Worm (Caenorhabditis elegans) whole organism, L4 larva: ENCODE results near the gene Y7A5A.2.

ENCODE experiments used
- F10B5.3 ChIP-seq: sonication (generic microtip); optimal IDR thresholded peaks from 2 replicates; lab custom pipeline; 2016; ENCODE audit warnings: mild to moderate bottlenecking, missing genetic modification characterization, missing compliant biosample characterization
- F49E8.2 ChIP-seq: sonication (generic microtip); optimal IDR thresholded peaks from 2 replicates; lab custom pipeline; 2016; ENCODE audit warnings: missing compliant biosample characterization, mild to moderate bottlenecking, missing genetic modification characterization, borderline replicate concordance
- Y48G9A.11 ChIP-seq: fragments of 200-800 bp; sonication (Bioruptor generic); IDR thresholded peaks from 2 replicates; pipeline ENCODE4 v1.3.6; 2022; ENCODE audit warnings: missing genetic modification reagents, missing genetic modification characterization, missing compliant biosample characterization
- daf-12 ChIP-seq: fragments of 150-350 bp; optimal IDR thresholded peaks from 2 replicates; lab custom pipeline; 2014; ENCODE audit warnings: missing biosample characterization, missing genetic modification reagents, missing genetic modification characterization
- hif-1 ChIP-seq, 2 experiments: sonication (generic microtip); optimal IDR thresholded peaks; 2 replicates each; lab custom pipeline; 2016 to 2017; ENCODE audit warnings: missing compliant biosample characterization in 2 of 2, missing genetic modification characterization in 2 of 2, missing genetic modification reagents in 2 of 2, missing genotype in 2 of 2, mild to moderate bottlenecking in 1 of 2
- jun-1 ChIP-seq: fragments of 150-350 bp; optimal IDR thresholded peaks from 2 replicates; lab custom pipeline; 2014; ENCODE audit warnings: missing biosample characterization, missing genetic modification reagents, missing genetic modification characterization
- lsy-2 ChIP-seq, 2 experiments: fragments of 150-350 bp in 1 of 2; sonication (generic microtip) in 1 of 2; optimal IDR thresholded peaks; 2 replicates each; lab custom pipeline; 2014 to 2017; ENCODE audit warnings: missing biosample characterization in 2 of 2, missing genetic modification characterization in 2 of 2
- nhr-102 ChIP-seq: sonication (generic microtip); optimal IDR thresholded peaks from 2 replicates; lab custom pipeline; 2016; ENCODE audit warnings: mild to moderate bottlenecking, missing genetic modification characterization, moderate library complexity, missing compliant biosample characterization
- nhr-11 ChIP-seq: fragments of 150-350 bp; optimal IDR thresholded peaks from 2 replicates; lab custom pipeline; 2014; ENCODE audit warnings: missing biosample characterization, missing genetic modification characterization
- nhr-237 ChIP-seq: sonication (generic microtip); optimal IDR thresholded peaks from 2 replicates; lab custom pipeline; 2017; ENCODE audit warnings: missing biosample characterization, missing genetic modification characterization
- nhr-42 ChIP-seq: fragments of 200-800 bp; sonication (Bioruptor generic); IDR thresholded peaks from 2 replicates; pipeline ENCODE4 v1.3.6; 2022; ENCODE audit warnings: missing genetic modification characterization, missing compliant biosample characterization
- nhr-77 ChIP-seq: fragments of 150-350 bp; optimal IDR thresholded peaks from 2 replicates; lab custom pipeline; 2014; ENCODE audit warnings: missing biosample characterization, missing genetic modification characterization
- snpc-4 ChIP-seq: fragments of 150-350 bp; optimal IDR thresholded peaks from 2 replicates; lab custom pipeline; 2014; ENCODE audit warnings: missing biosample characterization, missing genetic modification characterization
- unc-62 ChIP-seq, 3 experiments: fragments of 150-350 bp in 1 of 3; sonication (generic microtip); optimal IDR thresholded peaks in 2 of 3; peaks in 1 of 3; 1 replicate in 1 of 3; 2 replicates in 2 of 3; lab custom pipeline; 2014 to 2017; ENCODE audit warnings: missing biosample characterization in 3 of 3, missing genetic modification characterization in 3 of 3, missing genetic modification reagents in 3 of 3, missing genotype in 1 of 3

ce11 chrX:15814548-15814947, 42.0 kb upstream of the Y7A5A.2 start:
- TF ChIP-seq daf-12 (tag; lab: Kevin White, UChicago) (no peak), F10B5.3 (tag; lab: Kevin White, UChicago) (no peak), unc-62 (GFP tag; optimal IDR thresholded peaks at IDR 0.05 in 1 of 2; lab: Kevin White, UChicago) (peak in 1 of 2 experiments; percentile 74), unc-62 (tag; optimal IDR thresholded peaks at IDR 0.05; lab: Kevin White, UChicago) (no peak), nhr-42 (GFP tag; lab: Robert Waterston, UW) (no peak), nhr-237 (no peak), nhr-11 (tag; lab: Kevin White, UChicago) (no peak), lsy-2 (tag; optimal IDR thresholded peaks at IDR 0.05; lab: Kevin White, UChicago) (no peak), nhr-77 (tag; lab: Kevin White, UChicago) (no peak), F49E8.2 (tag; lab: Kevin White, UChicago) (no peak), jun-1 (tag; lab: Kevin White, UChicago) (no peak), Y48G9A.11 (GFP tag; lab: Robert Waterston, UW) (no peak), nhr-102 (no peak), snpc-4 (tag; lab: Kevin White, UChicago) (no peak), hif-1 (tag; optimal IDR thresholded peaks at IDR 0.05; lab: Kevin White, UChicago) (no peak)
